Worm (Caenorhabditis elegans) whole organism, mixed stage, embryonic: ENCODE results near the gene bmk-1.

Experiments
- M03D4.4 ChIP-seq: sonication (generic microtip); optimal IDR thresholded peaks from 2 replicates; lab custom pipeline; 2017; ENCODE audit warnings: mild to moderate bottlenecking, missing genetic modification characterization, missing compliant biosample characterization
- bed-3 ChIP-seq: fragments of 200-800 bp; sonication (Bioruptor generic); optimal IDR thresholded peaks from 3 replicates; lab custom pipeline; 2018; ENCODE audit warnings: mild to moderate bottlenecking, missing genetic modification characterization, moderate library complexity, missing compliant biosample characterization
- blmp-1 ChIP-seq: fragments of 150-350 bp; optimal IDR thresholded peaks from 2 replicates; lab custom pipeline; 2014; ENCODE audit warnings: missing biosample characterization, missing genetic modification characterization
- ceh-39 ChIP-seq: fragments of 150-350 bp; optimal IDR thresholded peaks from 2 replicates; lab custom pipeline; 2014; ENCODE audit warnings: missing biosample characterization, missing genetic modification characterization
- ceh-43 ChIP-seq: fragments of 200-800 bp; sonication (Bioruptor generic); optimal IDR thresholded peaks from 2 replicates; lab custom pipeline; 2018; ENCODE audit warnings: mild to moderate bottlenecking, missing genetic modification characterization, moderate library complexity, missing compliant biosample characterization
- ceh-83 ChIP-seq: fragments of 200-800 bp; sonication (Bioruptor generic); optimal IDR thresholded peaks from 2 replicates; lab custom pipeline; 2018; ENCODE audit warnings: mild to moderate bottlenecking, missing genetic modification characterization, missing compliant biosample characterization
- ces-1 ChIP-seq: fragments of 150-350 bp; optimal IDR thresholded peaks from 2 replicates; lab custom pipeline; 2014; ENCODE audit warnings: missing biosample characterization, missing genetic modification reagents, missing genetic modification characterization
- cnd-1 ChIP-seq: fragments of 200-800 bp; sonication (Bioruptor generic); optimal IDR thresholded peaks from 2 replicates; lab custom pipeline; 2018; ENCODE audit warnings: mild to moderate bottlenecking, missing genetic modification characterization, missing compliant biosample characterization
- drap-1 ChIP-seq: fragments of 200-800 bp; sonication (Bioruptor generic); optimal IDR thresholded peaks from 3 replicates; lab custom pipeline; 2018; ENCODE audit warnings: mild to moderate bottlenecking, missing genetic modification characterization, missing compliant biosample characterization
- elt-1 ChIP-seq: sonication (generic microtip); optimal IDR thresholded peaks from 2 replicates; lab custom pipeline; 2017; ENCODE audit warnings: missing genetic modification characterization, mild to moderate bottlenecking, missing compliant biosample characterization, antibody characterized with exemption, moderate library complexity, borderline replicate concordance; ENCODE audit not compliant: insufficient read depth
- elt-3 ChIP-seq: fragments of 150-350 bp; optimal IDR thresholded peaks from 2 replicates; lab custom pipeline; 2014; ENCODE audit warnings: missing biosample characterization, missing genetic modification characterization
- flh-1 ChIP-seq: fragments of 200-800 bp; sonication (Bioruptor generic); optimal IDR thresholded peaks from 2 replicates; lab custom pipeline; 2018; ENCODE audit warnings: mild to moderate bottlenecking, missing genetic modification characterization, moderate library complexity, missing compliant biosample characterization
- ham-2 ChIP-seq: fragments of 200-800 bp; sonication (Bioruptor generic); optimal IDR thresholded peaks from 2 replicates; lab custom pipeline; 2018; ENCODE audit warnings: mild to moderate bottlenecking, missing genetic modification characterization, missing compliant biosample characterization
- hlh-1 ChIP-seq: fragments of 150-350 bp; optimal IDR thresholded peaks from 2 replicates; lab custom pipeline; 2014; ENCODE audit warnings: missing biosample characterization, missing genetic modification reagents, missing genetic modification characterization
- lin-13 ChIP-seq: fragments of 150-350 bp; optimal IDR thresholded peaks from 2 replicates; lab custom pipeline; 2014; ENCODE audit warnings: missing biosample characterization, missing genetic modification characterization
- lin-32 ChIP-seq: fragments of 200-800 bp; sonication (Bioruptor generic); optimal IDR thresholded peaks from 2 replicates; lab custom pipeline; 2018; ENCODE audit warnings: mild to moderate bottlenecking, missing genetic modification characterization, missing compliant biosample characterization
- lsy-2 ChIP-seq: fragments of 150-350 bp; optimal IDR thresholded peaks from 2 replicates; lab custom pipeline; 2014; ENCODE audit warnings: missing biosample characterization, missing genetic modification characterization
- mab-5 ChIP-seq: fragments of 150-350 bp; optimal IDR thresholded peaks from 2 replicates; lab custom pipeline; 2014; ENCODE audit warnings: missing biosample characterization, missing genetic modification characterization
- mep-1 ChIP-seq: fragments of 150-350 bp; optimal IDR thresholded peaks from 2 replicates; lab custom pipeline; 2017; ENCODE audit warnings: missing biosample characterization, missing genetic modification reagents, missing genetic modification characterization, inconsistent platforms
- mls-2 ChIP-seq: sonication (generic microtip); optimal IDR thresholded peaks from 2 replicates; lab custom pipeline; 2016; ENCODE audit warnings: mild to moderate bottlenecking, missing genetic modification characterization, moderate library complexity, missing compliant biosample characterization
- nhr-2 ChIP-seq: fragments of 150-350 bp; optimal IDR thresholded peaks from 2 replicates; lab custom pipeline; 2014; ENCODE audit warnings: missing biosample characterization, missing genetic modification characterization
- nhr-237 ChIP-seq: fragments of 150-350 bp; optimal IDR thresholded peaks from 2 replicates; lab custom pipeline; 2014; ENCODE audit warnings: missing biosample characterization, missing genetic modification characterization
- nhr-28 ChIP-seq: fragments of 150-350 bp; optimal IDR thresholded peaks from 2 replicates; lab custom pipeline; 2014; ENCODE audit warnings: missing biosample characterization, missing genetic modification characterization
- pha-4 ChIP-seq: fragments of 150-350 bp; optimal IDR thresholded peaks from 2 replicates; lab custom pipeline; 2018; ENCODE audit warnings: missing biosample characterization, missing genetic modification reagents, missing genetic modification characterization
- snpc-4 ChIP-seq: fragments of 150-350 bp; optimal IDR thresholded peaks from 2 replicates; lab custom pipeline; 2014; ENCODE audit warnings: missing biosample characterization, missing genetic modification characterization
- sptf-1 ChIP-seq: sonication (generic microtip); optimal IDR thresholded peaks from 2 replicates; lab custom pipeline; 2017; ENCODE audit warnings: mild to moderate bottlenecking, missing genetic modification characterization, moderate library complexity, missing compliant biosample characterization
- tbx-8 ChIP-seq: fragments of 200-800 bp; sonication (Bioruptor generic); optimal IDR thresholded peaks from 2 replicates; lab custom pipeline; 2018; ENCODE audit warnings: mild to moderate bottlenecking, missing genetic modification characterization, moderate library complexity, missing compliant biosample characterization
- unc-120 ChIP-seq: sonication (generic microtip); optimal IDR thresholded peaks from 2 replicates; lab custom pipeline; 2017; ENCODE audit warnings: missing genetic modification characterization, missing compliant biosample characterization; ENCODE audit not compliant: poor library complexity, severe bottlenecking
- unc-62 ChIP-seq: fragments of 150-350 bp; optimal IDR thresholded peaks from 2 replicates; lab custom pipeline; 2014; ENCODE audit warnings: missing biosample characterization, missing genetic modification reagents, missing genetic modification characterization
- zip-8 ChIP-seq: fragments of 150-350 bp; optimal IDR thresholded peaks from 2 replicates; lab custom pipeline; 2014; ENCODE audit warnings: missing biosample characterization, missing genetic modification characterization
- ztf-11 ChIP-seq: fragments of 150-350 bp; optimal IDR thresholded peaks from 2 replicates; lab custom pipeline; 2014; ENCODE audit warnings: missing biosample characterization, missing genetic modification characterization

Gene bmk-1

ce11 chrV:14474099-14474498 is 17.3 kb upstream of the bmk-1 start, which contains the start of gene clec-56:
Gene clec-56, plus strand, starts transcription at chrV:14474399.
- TF ChIP-seq nhr-28 = no peak
- no peak for TF ChIP-seq lin-32 (GFP tag; lab: Kevin White, UChicago)
- no peak for TF ChIP-seq unc-62 (GFP tag; lab: Kevin White, UChicago)
- no peak for TF ChIP-seq drap-1 (GFP tag; lab: Kevin White, UChicago)
- no peak for TF ChIP-seq lsy-2
- no peak for TF ChIP-seq snpc-4 (tag; lab: Kevin White, UChicago)
- TF ChIP-seq ceh-43 = no peak
- TF ChIP-seq lin-13 (tag; lab: Kevin White, UChicago) = no peak

DNA sequence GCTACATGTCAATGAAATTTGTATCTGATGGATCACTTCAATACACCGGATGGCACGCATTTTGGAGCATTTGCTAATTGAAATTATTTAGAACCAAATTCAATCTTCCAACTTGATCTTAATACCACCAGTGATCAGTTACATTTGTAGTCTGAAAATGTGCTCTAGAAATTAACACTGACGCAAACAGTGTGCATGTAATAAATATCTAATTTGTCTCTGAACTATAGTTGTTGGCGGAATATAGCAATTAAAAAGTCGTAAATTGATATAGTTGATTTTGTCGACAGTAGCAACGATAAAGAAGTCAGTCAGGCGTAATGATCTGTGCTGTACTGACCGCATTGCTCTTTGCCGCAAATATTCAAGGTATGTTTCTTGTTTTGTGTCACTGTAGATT is 15.4 kb upstream of the bmk-1 start, which contains the start of gene clec-227:
Gene clec-227 (plus strand): TSS at position 301 of the 400 bp plus-strand sequence.
- TF ChIP-seq ztf-11 (tag; lab: Kevin White, UChicago) (no peak), unc-62 (GFP tag; lab: Kevin White, UChicago) (no peak), nhr-2 (tag; lab: Kevin White, UChicago) (no peak), cnd-1 (tag; lab: Kevin White, UChicago) (no peak), drap-1 (GFP tag; lab: Kevin White, UChicago) (no peak), zip-8 (tag; lab: Kevin White, UChicago) (no peak), ham-2 (GFP tag; lab: Kevin White, UChicago) (no peak), nhr-237 (tag; lab: Kevin White, UChicago) (no peak), blmp-1 (tag; lab: Kevin White, UChicago) (no peak), ceh-43 (no peak), elt-3 (no peak), lin-32 (GFP tag; lab: Kevin White, UChicago) (no peak), bed-3 (no peak), unc-120 (tag; lab: Kevin White, UChicago) (no peak), elt-1 (tag; lab: Kevin White, UChicago) (no peak), tbx-8 (no peak)

DNA sequence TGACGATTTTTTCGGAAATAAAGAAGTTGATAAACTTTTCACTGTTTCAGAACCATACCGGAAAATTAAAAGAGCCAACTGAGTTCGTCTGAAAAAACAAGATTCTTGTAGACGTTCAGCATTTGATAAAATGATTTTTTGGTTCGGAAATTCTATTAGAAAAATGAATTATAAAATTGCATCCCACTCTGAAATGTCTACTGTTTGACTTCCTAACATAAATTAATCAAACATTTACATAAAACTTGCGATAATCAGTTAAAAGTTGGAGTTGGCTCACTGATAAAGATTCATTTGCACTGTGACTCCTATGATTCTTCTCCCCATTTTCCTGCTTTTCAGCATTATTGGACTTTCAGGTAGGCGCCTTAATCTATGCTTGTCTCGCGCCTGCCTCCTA is 12.1 kb upstream of the bmk-1 start, which contains the start of gene clec-57:
Gene clec-57 (plus strand): TSS at position 301 of the 400 bp plus-strand sequence.
- TF ChIP-seq ces-1 (no peak), flh-1 (GFP tag; lab: Kevin White, UChicago) (no peak), nhr-28 (no peak), snpc-4 (tag; lab: Kevin White, UChicago) (no peak), mab-5 (tag; lab: Kevin White, UChicago) (no peak), lin-13 (tag; lab: Kevin White, UChicago) (no peak), nhr-237 (tag; lab: Kevin White, UChicago) (no peak), M03D4.4 (tag; lab: Kevin White, UChicago) (no peak), mls-2 (tag; lab: Kevin White, UChicago) (no peak), ceh-43 (no peak), nhr-2 (tag; lab: Kevin White, UChicago) (no peak), elt-3 (no peak), unc-120 (tag; lab: Kevin White, UChicago) (no peak), cnd-1 (tag; lab: Kevin White, UChicago) (no peak), unc-62 (GFP tag; lab: Kevin White, UChicago) (no peak)

- TF ChIP-seq drap-1 (GFP tag; lab: Kevin White, UChicago) (peak; percentile 53), cnd-1 (tag; lab: Kevin White, UChicago) (peak; percentile 64), elt-3 (no peak), nhr-28 (no peak), ceh-39 (no peak), ceh-83 (peak; percentile 1), mep-1 (tag; lab: Kevin White, UChicago) (no peak)
Observed at ce11 chrV:14468196-14468874, 11.6 kb upstream of the bmk-1 start, which contains the start of gene srz-97. Gene srz-97, minus strand, starts transcription at chrV:14468246.

DNA sequence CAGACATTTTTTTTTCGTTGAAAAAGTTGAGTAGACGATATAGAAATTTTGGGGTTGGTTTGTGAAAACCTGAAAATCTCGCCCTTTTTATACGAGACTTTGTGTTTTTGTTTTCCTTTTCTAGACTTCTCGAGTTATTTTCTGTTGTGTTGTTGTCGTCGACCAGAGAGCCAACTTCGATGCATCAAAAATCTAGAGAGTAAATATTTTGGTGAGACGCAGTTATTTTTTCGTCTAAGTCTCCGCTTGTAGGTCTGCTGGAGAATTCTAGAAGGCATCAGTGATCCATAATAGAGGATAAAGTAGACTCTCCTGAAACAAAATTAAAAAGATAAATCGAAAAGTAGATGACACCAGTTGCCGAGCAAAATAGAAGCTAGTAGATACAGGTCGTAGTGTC is 7.6 kb upstream of the bmk-1 start, which contains the start of gene F08H9.4:
Gene F08H9.4 (minus strand): TSS at position 61 of the 400 bp plus-strand sequence.
- TF ChIP-seq nhr-2 (tag; lab: Kevin White, UChicago) = no peak
- no peak for TF ChIP-seq lin-13 (tag; lab: Kevin White, UChicago)
- TF ChIP-seq nhr-28 = no peak
- no peak for TF ChIP-seq tbx-8
- no peak for TF ChIP-seq elt-1 (tag; lab: Kevin White, UChicago)
- TF ChIP-seq sptf-1 (tag; lab: Kevin White, UChicago) = no peak
- TF ChIP-seq ceh-43 = no peak
- TF ChIP-seq hlh-1 (tag; lab: Kevin White, UChicago) = no peak
- TF ChIP-seq pha-4 (tag; lab: Kevin White, UChicago) = no peak
- TF ChIP-seq nhr-237 (tag; lab: Kevin White, UChicago) = no peak
- no peak for TF ChIP-seq unc-120 (tag; lab: Kevin White, UChicago)
- no peak for TF ChIP-seq M03D4.4 (tag; lab: Kevin White, UChicago)
- TF ChIP-seq, all 35 proteins: peak for 0
